Worm (Caenorhabditis elegans) whole organism, early embryonic: ENCODE measurements around the gene C34F6.12.

Source experiments
- B0310.2 ChIP-seq: sonication (generic microtip); optimal IDR thresholded peaks from 2 replicates; lab custom pipeline; 2016; ENCODE audit warnings: mild to moderate bottlenecking, missing genetic modification characterization, missing compliant biosample characterization
- F13C5.2 ChIP-seq: sonication (generic microtip); optimal IDR thresholded peaks from 2 replicates; lab custom pipeline; 2017; ENCODE audit warnings: mild to moderate bottlenecking, missing genetic modification characterization, inconsistent platforms, missing compliant biosample characterization
- aly-1 ChIP-seq: sonication (generic microtip); optimal IDR thresholded peaks from 2 replicates; lab custom pipeline; 2016; ENCODE audit warnings: missing genetic modification characterization, missing compliant biosample characterization
- ama-1 ChIP-seq: fragments of 150-350 bp; optimal IDR thresholded peaks from 2 replicates; lab custom pipeline; 2014
- ceh-13 ChIP-seq: fragments of 200-800 bp; sonication (Bioruptor generic); optimal IDR thresholded peaks from 2 replicates; lab custom pipeline; 2018; ENCODE audit warnings: mild to moderate bottlenecking, missing genetic modification characterization, missing compliant biosample characterization
- ceh-36 ChIP-seq: sonication (generic microtip); optimal IDR thresholded peaks from 2 replicates; lab custom pipeline; 2016; ENCODE audit warnings: missing genetic modification characterization, inconsistent platforms, missing compliant biosample characterization
- ets-7 ChIP-seq: sonication (generic microtip); optimal IDR thresholded peaks from 2 replicates; lab custom pipeline; 2016; ENCODE audit warnings: missing genotype, missing genetic modification characterization, missing compliant biosample characterization
- flt-1 ChIP-seq: fragments of 200-800 bp; sonication (Bioruptor generic); IDR thresholded peaks from 2 replicates; pipeline ENCODE4 v1.3.6; 2022; ENCODE audit warnings: missing genetic modification characterization, missing compliant biosample characterization
- hmbx-1 ChIP-seq: sonication (generic microtip); optimal IDR thresholded peaks from 2 replicates; lab custom pipeline; 2016; ENCODE audit warnings: mild to moderate bottlenecking, missing genetic modification characterization, missing compliant biosample characterization
- hmg-4 ChIP-seq: fragments of 200-800 bp; sonication (Bioruptor generic); optimal IDR thresholded peaks from 2 replicates; lab custom pipeline; 2018; ENCODE audit warnings: mild to moderate bottlenecking, missing genetic modification characterization, missing compliant biosample characterization
- hnd-1 ChIP-seq: sonication (generic microtip); optimal IDR thresholded peaks from 2 replicates; lab custom pipeline; 2016; ENCODE audit warnings: missing genetic modification characterization, missing compliant biosample characterization
- pes-1 ChIP-seq: fragments of 200-800 bp; sonication (Bioruptor generic); IDR thresholded peaks from 2 replicates; pipeline ENCODE4 v1.3.6; 2022; ENCODE audit warnings: missing genetic modification reagents, missing genetic modification characterization, missing compliant biosample characterization
- scrt-1 ChIP-seq: fragments of 200-800 bp; sonication (Bioruptor generic); IDR thresholded peaks from 2 replicates; pipeline ENCODE4 v1.3.6; 2022; ENCODE audit warnings: missing genetic modification characterization, missing compliant biosample characterization
- sea-1 ChIP-seq: fragments of 200-800 bp; sonication (Bioruptor generic); conservative IDR thresholded peaks from 2 replicates; pipeline ENCODE4 v1.3.6; 2022; ENCODE audit warnings: missing genetic modification characterization, missing compliant biosample characterization
- tbx-11 ChIP-seq: fragments of 200-800 bp; sonication (Bioruptor generic); IDR thresholded peaks from 2 replicates; pipeline ENCODE4 v1.3.6; 2022; ENCODE audit warnings: missing genetic modification characterization, missing compliant biosample characterization
- tbx-37 ChIP-seq: fragments of 200-800 bp; sonication (Bioruptor generic); conservative IDR thresholded peaks from 2 replicates; pipeline ENCODE4 v1.3.6; 2022; ENCODE audit warnings: missing genetic modification reagents, missing genetic modification characterization, missing compliant biosample characterization
- tra-4 ChIP-seq: sonication (generic microtip); optimal IDR thresholded peaks from 2 replicates; lab custom pipeline; 2017; ENCODE audit warnings: missing genetic modification characterization, missing compliant biosample characterization

The C34F6.12 gene

ce11 chrX:11226595-11226994 lies at the start of gene C34F6.12:
TSS of gene C34F6.12 (minus strand) at chrX:11226695.
- no peak for TF ChIP-seq tra-4 (tag; lab: Kevin White, UChicago)
- no peak for TF ChIP-seq aly-1 (tag; lab: Kevin White, UChicago)
- TF ChIP-seq hmg-4 = no peak
- TF ChIP-seq scrt-1 (GFP tag; lab: Robert Waterston, UW) = no peak
- TF ChIP-seq pes-1 (GFP tag; lab: Robert Waterston, UW) = no peak
- no peak for TF ChIP-seq ceh-13
- no peak for TF ChIP-seq sea-1 (GFP tag; lab: Robert Waterston, UW)
- no peak for TF ChIP-seq ama-1 (lab: Kevin White, UChicago)
- no peak for TF ChIP-seq tbx-37 (GFP tag; lab: Robert Waterston, UW)
- TF ChIP-seq hmbx-1 (tag; lab: Kevin White, UChicago) = no peak
- TF ChIP-seq hnd-1 (tag; lab: Kevin White, UChicago) = no peak

- TF ChIP-seq tra-4 (tag; lab: Kevin White, UChicago) = no peak
- TF ChIP-seq sea-1 (GFP tag; lab: Robert Waterston, UW) = no peak
- TF ChIP-seq scrt-1 (GFP tag; lab: Robert Waterston, UW) = no peak
- TF ChIP-seq hmbx-1 (tag; lab: Kevin White, UChicago) = no peak
- no peak for TF ChIP-seq ama-1 (lab: Kevin White, UChicago)
- TF ChIP-seq flt-1 (GFP tag; lab: Robert Waterston, UW) = no peak
- no peak for TF ChIP-seq tbx-37 (GFP tag; lab: Robert Waterston, UW)
These were observed 44.4 kb upstream of the C34F6.12 start, which contains the start of gene ifa-1 for ce11 chrX:11270882-11271281. TSS of gene ifa-1 (plus strand) at chrX:11271182.

ce11 chrX:11268970-11269369 lies 42.5 kb upstream of the C34F6.12 start, which contains the start of gene C03A3.3:
TSS of gene C03A3.3 (minus strand) at chrX:11269070.
- TF ChIP-seq flt-1 (GFP tag; lab: Robert Waterston, UW) = no peak
- no peak for TF ChIP-seq tra-4 (tag; lab: Kevin White, UChicago)
- TF ChIP-seq B0310.2 (tag; lab: Kevin White, UChicago) = no peak
- no peak for TF ChIP-seq ceh-13
- no peak for TF ChIP-seq tbx-11
- no peak for TF ChIP-seq hmbx-1 (tag; lab: Kevin White, UChicago)
- TF ChIP-seq ceh-36 (tag; lab: Kevin White, UChicago) = no peak
- no peak for TF ChIP-seq ama-1 (lab: Kevin White, UChicago)
- TF ChIP-seq aly-1 (tag; lab: Kevin White, UChicago) = no peak
- TF ChIP-seq F13C5.2 (tag; lab: Kevin White, UChicago) = no peak
- no peak for TF ChIP-seq sea-1 (GFP tag; lab: Robert Waterston, UW)
- no peak for TF ChIP-seq scrt-1 (GFP tag; lab: Robert Waterston, UW)
- no peak for TF ChIP-seq hmg-4
- no peak for TF ChIP-seq tbx-37 (GFP tag; lab: Robert Waterston, UW)
- TF ChIP-seq hnd-1 (tag; lab: Kevin White, UChicago) = no peak
- no peak for TF ChIP-seq pes-1 (GFP tag; lab: Robert Waterston, UW)
- TF ChIP-seq ets-7 (tag; lab: Kevin White, UChicago) = no peak

ce11 chrX:11266711-11267110 lies 40.2 kb upstream of the C34F6.12 start, which contains the start of gene C03A3.9:
TSS of gene C03A3.9 (plus strand) at chrX:11267011.
- TF ChIP-seq hmg-4 (no peak), tra-4 (tag; lab: Kevin White, UChicago) (no peak), hnd-1 (tag; lab: Kevin White, UChicago) (no peak), aly-1 (tag; lab: Kevin White, UChicago) (no peak), pes-1 (GFP tag; lab: Robert Waterston, UW) (no peak), B0310.2 (tag; lab: Kevin White, UChicago) (no peak), F13C5.2 (tag; lab: Kevin White, UChicago) (no peak), ets-7 (tag; lab: Kevin White, UChicago) (no peak), flt-1 (GFP tag; lab: Robert Waterston, UW) (no peak), scrt-1 (GFP tag; lab: Robert Waterston, UW) (no peak), ama-1 (lab: Kevin White, UChicago) (no peak)

ce11 chrX:11264715-11265114 lies 38.2 kb upstream of the C34F6.12 start:
- TF ChIP-seq ets-7 (tag; lab: Kevin White, UChicago) = no peak
- no peak for TF ChIP-seq flt-1 (GFP tag; lab: Robert Waterston, UW)
- TF ChIP-seq ceh-36 (tag; lab: Kevin White, UChicago) = no peak
- TF ChIP-seq aly-1 (tag; lab: Kevin White, UChicago) = no peak
- TF ChIP-seq F13C5.2 (tag; lab: Kevin White, UChicago) = no peak
- no peak for TF ChIP-seq B0310.2 (tag; lab: Kevin White, UChicago)
- TF ChIP-seq hmg-4 = no peak
- no peak for TF ChIP-seq tbx-11
- no peak for TF ChIP-seq hmbx-1 (tag; lab: Kevin White, UChicago)

- TF ChIP-seq ceh-13 (no peak), tbx-37 (GFP tag; lab: Robert Waterston, UW) (no peak), hmg-4 (peak; percentile 75), F13C5.2 (tag; lab: Kevin White, UChicago) (peak; percentile 49)
These were observed 36.0 kb upstream of the C34F6.12 start, which contains the start of gene C03A3.2 for ce11 chrX:11262319-11263074. TSS of gene C03A3.2 (plus strand) at chrX:11262848.

ce11 chrX:11257071-11257470 lies 30.6 kb upstream of the C34F6.12 start, which contains the start of gene C03A3.1:
TSS of gene C03A3.1 (plus strand) at chrX:11257361.
- TF ChIP-seq ama-1 (lab: Kevin White, UChicago) (no peak), hnd-1 (tag; lab: Kevin White, UChicago) (no peak), hmg-4 (peak; percentile 62), tra-4 (tag; lab: Kevin White, UChicago) (no peak), B0310.2 (tag; lab: Kevin White, UChicago) (no peak), ets-7 (tag; lab: Kevin White, UChicago) (no peak), scrt-1 (GFP tag; lab: Robert Waterston, UW) (peak; percentile 43; the same call in 1 of the 2 replicates), tbx-11 (no peak), flt-1 (GFP tag; lab: Robert Waterston, UW) (no peak), pes-1 (GFP tag; lab: Robert Waterston, UW) (no peak), F13C5.2 (tag; lab: Kevin White, UChicago) (peak; percentile 51), ceh-36 (tag; lab: Kevin White, UChicago) (peak; percentile 41), aly-1 (tag; lab: Kevin White, UChicago) (no peak), sea-1 (GFP tag; lab: Robert Waterston, UW) (no peak), tbx-37 (GFP tag; lab: Robert Waterston, UW) (no peak), ceh-13 (no peak), hmbx-1 (tag; lab: Kevin White, UChicago) (no peak)
